Worm (Caenorhabditis elegans) whole organism, L2 larva: ENCODE measurements around the gene hcf-1.

Experiments used
- mab-5 ChIP-seq: fragments of 150-350 bp; optimal IDR thresholded peaks from 2 replicates; lab custom pipeline; 2014; ENCODE audit warnings: missing biosample characterization, missing genetic modification characterization
- mbf-1 ChIP-seq: sonication (generic microtip); optimal IDR thresholded peaks from 2 replicates; lab custom pipeline; 2017; ENCODE audit warnings: missing biosample characterization, missing genetic modification characterization
- nhr-11 ChIP-seq: fragments of 150-350 bp; optimal IDR thresholded peaks from 2 replicates; lab custom pipeline; 2014; ENCODE audit warnings: missing biosample characterization, missing genetic modification characterization
- nhr-237 ChIP-seq: fragments of 150-350 bp; optimal IDR thresholded peaks from 2 replicates; lab custom pipeline; 2014; ENCODE audit warnings: missing biosample characterization, missing genetic modification characterization
- skn-1 ChIP-seq: sonication (generic microtip); optimal IDR thresholded peaks from 2 replicates; lab custom pipeline; 2017; ENCODE audit warnings: missing biosample characterization, missing genetic modification characterization
- zag-1 ChIP-seq: fragments of 150-350 bp; optimal IDR thresholded peaks from 2 replicates; lab custom pipeline; 2014; ENCODE audit warnings: missing biosample characterization, missing genetic modification characterization

ce11 chrIV:7822524-7822923 is 48.4 kb upstream of the hcf-1 start, which contains the start of gene T14A8.2:
- TF ChIP-seq nhr-11 (tag; lab: Kevin White, UChicago) = no peak
- no peak for TF ChIP-seq zag-1
- no peak for TF ChIP-seq mbf-1 (tag; lab: Kevin White, UChicago)
- no peak for TF ChIP-seq nhr-237 (tag; lab: Kevin White, UChicago)
- TF ChIP-seq mab-5 (tag; lab: Kevin White, UChicago) = no peak
- no peak for TF ChIP-seq skn-1 (tag; lab: Kevin White, UChicago)
